Worm (Caenorhabditis elegans): Measurements from ENCODE around the gene ule-4.

DNA sequence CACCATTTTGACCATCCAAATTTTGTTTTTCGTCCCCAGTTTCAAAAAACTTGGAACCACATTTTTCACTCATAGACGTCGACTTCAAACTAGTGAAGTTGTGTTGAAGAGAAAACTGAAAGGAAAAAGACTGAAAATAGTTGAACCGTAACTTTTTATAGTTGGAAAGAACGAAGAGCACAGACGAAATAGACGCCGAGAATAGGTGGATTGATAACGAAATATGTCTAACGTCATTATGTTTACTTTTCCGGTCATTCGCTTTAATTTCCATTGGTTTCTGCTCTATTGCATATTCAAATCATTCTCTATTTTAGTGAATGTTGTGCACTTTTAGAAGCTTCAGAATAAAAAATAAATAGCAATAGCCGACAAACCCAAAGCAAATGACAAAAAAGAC, 37.7 kb downstream of the ule-4 start, which contains the start of gene C08F11.13:
- no peak for TF ChIP-seq skn-1 (tag; optimal IDR thresholded peaks at IDR 0.05)
- no peak for TF ChIP-seq fkh-10 (GFP tag; optimal IDR thresholded peaks at IDR 0.05)
- TF ChIP-seq daf-12 (tag; optimal IDR thresholded peaks at IDR 0.05), result no peak
- no peak for TF ChIP-seq zag-1 (tag; optimal IDR thresholded peaks at IDR 0.05)
- TF ChIP-seq ceh-28 (tag; optimal IDR thresholded peaks at IDR 0.05), result no peak
- no peak for TF ChIP-seq lin-39 (tag; optimal IDR thresholded peaks at IDR 0.05)
- TF ChIP-seq ztf-4 (tag; optimal IDR thresholded peaks at IDR 0.05), result no peak
- peak; percentile 82 for TF ChIP-seq pqm-1 (tag; optimal IDR thresholded peaks at IDR 0.05)
- peak; percentile 69 for TF ChIP-seq elt-2 (tag; optimal IDR thresholded peaks at IDR 0.05)
- TF ChIP-seq ama-1 (optimal IDR thresholded peaks at IDR 0.05), result no peak
- peak; percentile 60 for TF ChIP-seq pha-4 (tag; optimal IDR thresholded peaks at IDR 0.05)
- TF ChIP-seq ceh-82 (tag; optimal IDR thresholded peaks at IDR 0.05), result no peak
- TF ChIP-seq elt-1 (tag; optimal IDR thresholded peaks at IDR 0.05), result no peak
